Worm (Caenorhabditis elegans): ENCODE results near the gene F36H5.9.

DNA sequence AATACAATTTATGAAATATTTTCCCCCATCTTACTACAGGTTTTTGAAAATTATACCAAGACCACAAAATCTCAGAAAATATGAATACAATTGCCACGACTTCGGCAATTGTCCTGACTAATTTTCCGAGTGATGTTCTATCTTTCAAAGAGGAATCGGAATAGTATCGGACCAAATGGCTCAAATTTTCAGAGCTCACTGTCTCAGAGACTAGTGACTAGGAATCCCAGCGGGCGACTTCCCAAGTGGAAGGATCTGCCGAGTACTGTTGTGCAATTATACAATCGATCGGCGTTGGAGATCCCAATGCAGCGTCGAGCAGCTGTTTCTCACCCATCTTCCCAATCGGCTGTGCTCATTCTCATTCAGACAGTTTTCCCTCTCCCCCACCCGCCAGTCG is 27.2 kb downstream of the F36H5.9 start, which contains the start of gene F45C12.17:
- TF ChIP-seq nhr-77 (tag; optimal IDR thresholded peaks at IDR 0.05) (no peak), ama-1 (optimal IDR thresholded peaks at IDR 0.05) (no peak)
